Worm (Caenorhabditis elegans): Measurements from ENCODE around the gene gcs-1.
A peak's percentile ranks its signal among the peaks of the same experiment; 100 is the strongest.

The gcs-1 gene

ce11 chrII:9014877-9015505 is 23.1 kb downstream of the gcs-1 start:
- no peak for TF ChIP-seq K02D7.2 (tag; optimal IDR thresholded peaks at IDR 0.05)
- no peak for TF ChIP-seq ref-2 (tag; optimal IDR thresholded peaks at IDR 0.05)
- TF ChIP-seq hlh-30 (tag; optimal IDR thresholded peaks at IDR 0.05; ENCODE audit: insufficient read depth), result no peak
- TF ChIP-seq npax-4 (tag; optimal IDR thresholded peaks at IDR 0.05), result no peak
- TF ChIP-seq ceh-19 (GFP tag; optimal IDR thresholded peaks at IDR 0.05), result peak; percentile 17
- no peak for TF ChIP-seq ceh-22 (tag; optimal IDR thresholded peaks at IDR 0.05)
- peak; percentile 1 for TF ChIP-seq ceh-18 (tag; optimal IDR thresholded peaks at IDR 0.05)

DNA sequence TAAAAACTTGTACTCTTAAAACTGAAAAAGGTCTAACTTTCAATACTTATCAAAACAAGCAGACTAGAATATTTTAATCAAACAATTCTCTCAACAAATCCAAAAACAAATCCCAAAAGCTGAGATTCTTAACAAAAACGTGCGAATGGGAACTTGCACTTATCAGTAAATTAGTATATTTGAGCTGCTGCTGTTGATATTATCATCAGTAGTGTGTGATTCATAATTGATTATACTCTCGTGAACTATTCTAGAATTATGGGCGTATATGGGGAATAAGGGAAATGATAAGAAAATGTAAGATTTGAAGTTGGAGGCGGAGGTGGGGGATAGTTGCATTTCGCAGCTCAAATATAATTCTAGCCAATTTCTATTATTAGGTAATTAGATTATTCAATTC is 23.9 kb downstream of the gcs-1 start:
- TF ChIP-seq elt-2 (tag; optimal IDR thresholded peaks at IDR 0.05), result no peak
- TF ChIP-seq ahr-1 (tag; optimal IDR thresholded peaks at IDR 0.05), result no peak
- TF ChIP-seq pha-2 (tag; optimal IDR thresholded peaks at IDR 0.05), result no peak
- no peak for TF ChIP-seq mec-3 (tag; optimal IDR thresholded peaks at IDR 0.05; ENCODE audit: borderline replicate concordance)
- no peak for TF ChIP-seq ets-4 (tag; optimal IDR thresholded peaks at IDR 0.05)
- TF ChIP-seq odd-2 (tag; optimal IDR thresholded peaks at IDR 0.05), result no peak
- no peak for TF ChIP-seq zip-5 (tag; optimal IDR thresholded peaks at IDR 0.05)
- TF ChIP-seq C08G9.2 (tag; optimal IDR thresholded peaks at IDR 0.05), result no peak
- TF ChIP-seq K02D7.2 (tag; optimal IDR thresholded peaks at IDR 0.05), result no peak
- TF ChIP-seq unc-55 (GFP tag; optimal IDR thresholded peaks at IDR 0.05), result no peak
- TF ChIP-seq lim-6 (tag; optimal IDR thresholded peaks at IDR 0.05), result no peak
- no peak for TF ChIP-seq ztf-16 (tag; optimal IDR thresholded peaks at IDR 0.05)

- peak; percentile 39 for TF ChIP-seq sdc-2 (tag; optimal IDR thresholded peaks at IDR 0.05)
- TF ChIP-seq elt-4 (tag; optimal IDR thresholded peaks at IDR 0.05), result peak; percentile 23
- peak; percentile 65 for TF ChIP-seq hlh-30 (tag; optimal IDR thresholded peaks at IDR 0.05; ENCODE audit: insufficient read depth)
- no peak for TF ChIP-seq fkh-6 (tag; optimal IDR thresholded peaks at IDR 0.05)
- TF ChIP-seq mec-3 (tag; optimal IDR thresholded peaks at IDR 0.05; ENCODE audit: borderline replicate concordance), result peak; percentile 64
- TF ChIP-seq ceh-18 (tag; optimal IDR thresholded peaks at IDR 0.05), result peak; percentile 42
- TF ChIP-seq ceh-34 (tag; optimal IDR thresholded peaks at IDR 0.05), result peak; percentile 61
- TF ChIP-seq ceh-22 (tag; optimal IDR thresholded peaks at IDR 0.05), result no peak
- no peak for TF ChIP-seq ceh-45 (GFP tag; IDR thresholded peaks at IDR 0.05)
- peak; percentile 14 for TF ChIP-seq ref-2 (tag; optimal IDR thresholded peaks at IDR 0.05)
- TF ChIP-seq ceh-31 (tag; optimal IDR thresholded peaks at IDR 0.05), result peak; percentile 9
- no peak for TF ChIP-seq K02D7.2 (tag; optimal IDR thresholded peaks at IDR 0.05)
- no peak for TF ChIP-seq hlh-6 (tag; optimal IDR thresholded peaks at IDR 0.05)
- no peak for TF ChIP-seq npax-4 (tag; optimal IDR thresholded peaks at IDR 0.05)
- TF ChIP-seq T23F11.4 (GFP tag; optimal IDR thresholded peaks at IDR 0.05), result no peak
- TF ChIP-seq hlh-13 (GFP tag; optimal IDR thresholded peaks at IDR 0.05), result no peak
These were observed 24.8 kb downstream of the gcs-1 start for ce11 chrII:9013341-9013740.

DNA sequence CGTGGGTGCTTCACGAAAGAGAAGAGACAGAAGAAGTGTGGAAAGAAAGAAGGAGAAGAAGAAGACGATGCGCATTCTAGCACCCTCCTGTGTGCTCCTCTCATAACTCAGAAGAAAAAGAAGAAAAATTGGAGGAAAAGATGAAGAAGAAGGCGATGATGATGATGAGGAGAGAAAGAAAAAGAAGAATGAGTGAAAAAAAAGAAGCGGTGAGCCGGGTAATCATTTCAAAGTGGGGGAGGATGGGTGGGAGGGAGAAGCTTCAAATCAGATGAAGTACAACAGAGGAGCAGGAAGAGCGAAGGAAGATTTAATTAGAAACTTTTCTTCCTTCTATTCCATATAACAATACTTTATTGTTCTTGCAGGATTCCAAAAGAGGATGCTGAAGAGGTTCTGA is 27.4 kb downstream of the gcs-1 start:
- TF ChIP-seq unc-3 (GFP tag; conservative IDR thresholded peaks at IDR 0.05) (no peak), unc-3 (tag; optimal IDR thresholded peaks at IDR 0.05) (no peak), tbx-2 (tag; optimal IDR thresholded peaks at IDR 0.05) (no peak), unc-42 (tag; optimal IDR thresholded peaks at IDR 0.05) (peak; percentile 82), odd-2 (tag; optimal IDR thresholded peaks at IDR 0.05) (no peak), ceh-31 (tag; optimal IDR thresholded peaks at IDR 0.05) (peak; percentile 17), pha-2 (tag; optimal IDR thresholded peaks at IDR 0.05) (no peak), ceh-19 (GFP tag; optimal IDR thresholded peaks at IDR 0.05) (peak; percentile 15), ets-4 (tag; optimal IDR thresholded peaks at IDR 0.05) (no peak), pha-4 (tag; optimal IDR thresholded peaks at IDR 0.05) (no peak)

DNA sequence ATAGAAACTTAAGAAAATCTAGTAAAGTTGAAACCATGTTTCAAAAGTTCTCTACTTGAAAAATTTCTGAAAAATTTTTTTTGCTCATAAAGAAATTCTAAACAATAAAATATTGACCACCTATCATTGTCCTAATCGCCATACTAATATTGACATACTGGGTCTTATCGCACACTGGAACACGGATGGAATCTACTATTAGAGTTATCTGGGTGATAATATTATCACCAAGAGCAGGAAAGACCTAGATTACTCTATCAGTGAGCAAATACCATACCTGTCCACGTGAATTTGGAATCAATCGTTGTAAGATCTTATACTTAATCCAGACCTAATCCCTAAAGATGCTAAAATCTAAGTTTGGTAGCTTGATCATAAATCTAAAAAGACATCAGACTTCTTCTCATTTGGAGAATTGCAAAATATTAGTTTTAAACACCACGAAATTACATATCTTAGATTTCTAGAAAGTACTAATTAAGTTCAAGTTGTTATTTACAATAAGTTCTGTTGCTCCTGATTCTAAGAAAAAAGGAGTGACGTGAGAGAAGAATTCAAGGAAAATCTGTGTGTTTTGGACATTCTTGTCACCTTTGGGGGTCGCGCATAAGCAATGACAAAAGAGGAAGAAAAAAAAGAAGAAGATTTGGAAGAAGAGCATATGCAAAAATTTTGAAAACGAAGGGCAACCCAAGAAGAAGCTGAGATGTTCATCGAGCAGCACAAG is 28.0 kb downstream of the gcs-1 start:
- TF ChIP-seq dve-1 (tag; optimal IDR thresholded peaks at IDR 0.05), result peak; percentile 15
- TF ChIP-seq elt-2 (tag; optimal IDR thresholded peaks at IDR 0.05), result peak; percentile 98
- TF ChIP-seq dmd-4 (tag; optimal IDR thresholded peaks at IDR 0.05; ENCODE audit: borderline replicate concordance), result no peak
- TF ChIP-seq nhr-11 (tag; optimal IDR thresholded peaks at IDR 0.05), result no peak
- no peak for TF ChIP-seq ceh-6 (GFP tag; optimal IDR thresholded peaks at IDR 0.05)
- no peak for TF ChIP-seq ttx-3 (tag; optimal IDR thresholded peaks at IDR 0.05)
- TF ChIP-seq ceh-45 (GFP tag; IDR thresholded peaks at IDR 0.05), result no peak
- TF ChIP-seq pqm-1 (tag; optimal IDR thresholded peaks at IDR 0.05), result no peak

Measured in whole organism, late embryonic.